Fruit fly (Drosophila melanogaster): ENCODE results near the gene TfIIEalpha.

The TfIIEalpha gene

DNA sequence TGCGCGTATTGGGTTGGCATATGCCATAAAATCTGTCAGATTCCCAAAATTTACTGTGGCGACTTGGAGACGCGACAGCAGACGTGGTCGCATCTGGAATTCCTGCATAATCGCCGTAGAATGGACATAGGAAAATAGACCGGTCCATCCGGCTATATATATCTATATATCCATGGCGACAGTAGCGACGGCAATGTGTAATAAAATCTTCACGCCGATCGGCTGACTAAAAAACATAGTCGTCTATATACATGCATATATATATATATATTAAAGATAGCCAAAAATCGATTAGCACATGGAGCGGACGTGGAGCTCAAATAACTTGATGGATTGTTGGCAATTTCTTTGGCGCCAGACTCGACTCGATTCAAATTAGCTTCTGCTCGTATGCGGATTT lies 36.2 kb downstream of the TfIIEalpha start:
- TF ChIP-seq CG8478 (optimal IDR thresholded peaks at IDR 0.05) (no peak), CTCF (optimal IDR thresholded peaks at IDR 0.05) (no peak)

DNA sequence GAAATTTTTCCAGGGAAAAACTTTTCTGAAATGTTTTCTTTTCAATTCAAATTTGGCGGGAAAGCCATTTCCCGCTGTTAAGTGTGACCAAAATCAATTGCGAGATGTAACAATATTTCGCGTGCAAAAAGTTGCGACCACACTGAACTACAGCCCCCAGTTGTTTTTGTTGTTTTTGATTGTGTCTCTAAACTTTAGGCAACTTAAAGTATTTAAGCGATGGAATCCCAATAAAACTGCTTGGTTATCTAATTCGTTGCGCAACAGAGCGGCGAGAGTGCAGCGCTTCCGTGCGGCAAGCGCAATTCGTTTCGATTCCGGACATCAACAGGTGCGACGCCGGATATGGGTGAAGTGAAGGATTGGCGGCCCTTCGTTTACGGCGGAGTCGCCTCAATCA lies 38.9 kb downstream of the TfIIEalpha start, which contains the start of gene Bmcp:
Bmcp (plus strand) TSS at position 155 of the 400 bp plus-strand sequence.
- TF ChIP-seq CG8478 (optimal IDR thresholded peaks at IDR 0.05) (no peak), CTCF (optimal IDR thresholded peaks at IDR 0.05) (no peak)

dm6 chr3L:11721498-11721946 lies 39.7 kb downstream of the TfIIEalpha start:
- TF ChIP-seq CTCF (optimal IDR thresholded peaks at IDR 0.05) (no peak), CG8478 (optimal IDR thresholded peaks at IDR 0.05) (no peak)

- TF ChIP-seq CTCF (optimal IDR thresholded peaks at IDR 0.05) (no peak), CG8478 (optimal IDR thresholded peaks at IDR 0.05) (no peak)
These were observed 46.3 kb downstream of the TfIIEalpha start, which contains the start of gene sunn for dm6 chr3L:11728147-11728546. TSS of gene sunn (plus strand) at chr3L:11728348.

DNA sequence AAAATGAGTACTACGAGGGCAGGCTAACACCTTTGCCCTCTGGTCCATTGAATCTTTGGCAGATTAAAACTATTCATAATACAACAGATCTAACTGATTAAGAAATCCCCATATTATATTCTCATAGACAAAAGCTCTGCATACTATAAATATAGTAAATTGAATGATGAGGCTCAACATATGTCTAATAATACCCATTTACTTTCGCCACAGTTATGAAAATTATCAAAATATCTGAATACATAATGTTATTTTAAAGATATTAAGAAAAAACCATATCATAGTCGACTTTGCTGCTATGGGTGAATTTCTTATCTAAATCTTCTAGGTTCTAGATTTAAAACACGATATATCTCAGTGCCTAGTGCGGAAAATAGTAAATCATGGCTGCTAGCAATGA lies 50.0 kb downstream of the TfIIEalpha start, which contains the start of gene CG32087:
CG32087 (plus strand) TSS at position 301 of the 400 bp plus-strand sequence.
- TF ChIP-seq CG8478 (optimal IDR thresholded peaks at IDR 0.05), result no peak
- TF ChIP-seq CTCF (optimal IDR thresholded peaks at IDR 0.05), result no peak

Data from S2 (cell line).